Worm (Caenorhabditis elegans): ENCODE measurements around the gene C17H12.11.

- no peak for TF ChIP-seq unc-86 (tag; optimal IDR thresholded peaks at IDR 0.05)
- no peak for TF ChIP-seq pha-4 (tag; optimal IDR thresholded peaks at IDR 0.05)
- TF ChIP-seq nhr-11 (tag; optimal IDR thresholded peaks at IDR 0.05), result no peak
- no peak for TF ChIP-seq unc-3 (GFP tag; conservative IDR thresholded peaks at IDR 0.05)
- TF ChIP-seq unc-3 (tag; optimal IDR thresholded peaks at IDR 0.05), result no peak
- TF ChIP-seq sdc-2 (tag; optimal IDR thresholded peaks at IDR 0.05), result no peak
- TF ChIP-seq sox-2 (GFP tag; IDR thresholded peaks at IDR 0.05), result no peak
- TF ChIP-seq fkh-10 (GFP tag; optimal IDR thresholded peaks at IDR 0.05), result no peak
- no peak for TF ChIP-seq hlh-30 (tag; optimal IDR thresholded peaks at IDR 0.05; ENCODE audit: insufficient read depth)
- no peak for TF ChIP-seq ceh-14 (tag; optimal IDR thresholded peaks at IDR 0.05)
Observed at ce11 chrIV:6795529-6795928, 6.7 kb upstream of the C17H12.11 start, which contains the start of the genes C17H12.3 and C17H12.12.

Measured in whole organism, late embryonic.